Worm (Caenorhabditis elegans) whole organism, L2 larva: Measurements from ENCODE around the gene T12B3.3.
A peak's percentile ranks its signal among the peaks of the same experiment; 100 is the strongest.

ENCODE experiments used
- R02D3.7 ChIP-seq: fragments of 150-350 bp; optimal IDR thresholded peaks from 2 replicates; lab custom pipeline; 2014; ENCODE audit warnings: missing biosample characterization, missing genetic modification characterization
- Y55F3AM.14 ChIP-seq: fragments of 200-800 bp; sonication (Bioruptor generic); optimal IDR thresholded peaks from 2 replicates; lab custom pipeline; 2018; ENCODE audit warnings: mild to moderate bottlenecking, missing genetic modification characterization, missing compliant biosample characterization
- ama-1 ChIP-seq: fragments of 150-350 bp; optimal IDR thresholded peaks from 2 replicates; lab custom pipeline; 2018; ENCODE audit warnings: inconsistent platforms
- blmp-1 ChIP-seq: sonication (generic microtip); optimal IDR thresholded peaks from 2 replicates; lab custom pipeline; 2017; ENCODE audit warnings: missing genetic modification characterization, mild to moderate bottlenecking, missing compliant biosample characterization, antibody characterized with exemption, moderate library complexity; ENCODE audit not compliant: insufficient read depth
- ceh-16 ChIP-seq: fragments of 150-350 bp; optimal IDR thresholded peaks from 2 replicates; lab custom pipeline; 2014; ENCODE audit warnings: missing biosample characterization, missing genetic modification characterization
- ceh-82 ChIP-seq: fragments of 150-350 bp; optimal IDR thresholded peaks from 2 replicates; lab custom pipeline; 2014; ENCODE audit warnings: missing biosample characterization, missing genetic modification characterization
- dmd-4 ChIP-seq: sonication (generic microtip); optimal IDR thresholded peaks from 2 replicates; lab custom pipeline; 2017; ENCODE audit warnings: missing biosample characterization, missing genetic modification characterization
- elt-1 ChIP-seq: fragments of 150-350 bp; optimal IDR thresholded peaks from 2 replicates; lab custom pipeline; 2014; ENCODE audit warnings: missing biosample characterization, missing genetic modification characterization
- elt-3 ChIP-seq: sonication (generic microtip); optimal IDR thresholded peaks from 2 replicates; lab custom pipeline; 2017; ENCODE audit warnings: missing biosample characterization, missing genetic modification characterization
- gmeb-1 ChIP-seq: fragments of 150-350 bp; optimal IDR thresholded peaks from 2 replicates; lab custom pipeline; 2014; ENCODE audit warnings: missing biosample characterization, missing genetic modification characterization
- lin-11 ChIP-seq: fragments of 150-350 bp; sonication (generic microtip); optimal IDR thresholded peaks from 2 replicates; lab custom pipeline; 2014; ENCODE audit warnings: missing biosample characterization, missing genetic modification characterization, inconsistent platforms, mixed read lengths
- lin-13 ChIP-seq: fragments of 150-350 bp; optimal IDR thresholded peaks from 2 replicates; lab custom pipeline; 2014; ENCODE audit warnings: missing biosample characterization, missing genetic modification reagents, missing genetic modification characterization
- lsy-2 ChIP-seq, 2 experiments: fragments of 150-350 bp in 1 of 2; sonication (generic microtip) in 1 of 2; optimal IDR thresholded peaks; 2 replicates each; lab custom pipeline; 2014 to 2017; ENCODE audit warnings: missing biosample characterization in 2 of 2, missing genetic modification characterization in 2 of 2
- mab-5 ChIP-seq: fragments of 150-350 bp; optimal IDR thresholded peaks from 2 replicates; lab custom pipeline; 2014; ENCODE audit warnings: missing biosample characterization, missing genetic modification characterization
- mbf-1 ChIP-seq: sonication (generic microtip); optimal IDR thresholded peaks from 2 replicates; lab custom pipeline; 2017; ENCODE audit warnings: missing biosample characterization, missing genetic modification characterization
- mdl-1 ChIP-seq, 2 experiments: fragments of 150-350 bp in 1 of 2; sonication (generic microtip) in 1 of 2; optimal IDR thresholded peaks; 2 replicates each; lab custom pipeline; 2017; ENCODE audit warnings: missing biosample characterization in 2 of 2, missing genetic modification characterization in 2 of 2
- nhr-10 ChIP-seq: sonication (generic microtip); optimal IDR thresholded peaks from 2 replicates; lab custom pipeline; 2017; ENCODE audit warnings: missing biosample characterization, missing genetic modification characterization
- nhr-21 ChIP-seq: fragments of 150-350 bp; optimal IDR thresholded peaks from 2 replicates; lab custom pipeline; 2014; ENCODE audit warnings: missing biosample characterization, missing genetic modification characterization
- nhr-23 ChIP-seq: fragments of 150-350 bp; optimal IDR thresholded peaks from 2 replicates; lab custom pipeline; 2014; ENCODE audit warnings: missing biosample characterization, missing genetic modification reagents, missing genetic modification characterization
- nhr-237 ChIP-seq: fragments of 150-350 bp; optimal IDR thresholded peaks from 2 replicates; lab custom pipeline; 2014; ENCODE audit warnings: missing biosample characterization, missing genetic modification characterization
- nhr-25 ChIP-seq: fragments of 150-350 bp; sonication (generic microtip); optimal IDR thresholded peaks from 3 replicates; lab custom pipeline; 2014; ENCODE audit warnings: missing biosample characterization, missing genetic modification characterization
- nhr-6 ChIP-seq: fragments of 150-350 bp; optimal IDR thresholded peaks from 2 replicates; lab custom pipeline; 2014; ENCODE audit warnings: missing biosample characterization, missing genetic modification characterization
- nhr-77 ChIP-seq: fragments of 150-350 bp; optimal IDR thresholded peaks from 2 replicates; lab custom pipeline; 2014; ENCODE audit warnings: missing biosample characterization, missing genetic modification characterization
- peb-1 ChIP-seq: fragments of 150-350 bp; optimal IDR thresholded peaks from 2 replicates; lab custom pipeline; 2014; ENCODE audit warnings: missing biosample characterization, missing genetic modification characterization
- sem-4 ChIP-seq: fragments of 150-350 bp; optimal IDR thresholded peaks from 2 replicates; lab custom pipeline; 2014; ENCODE audit warnings: missing biosample characterization, missing genetic modification reagents, missing genetic modification characterization
- skn-1 ChIP-seq: sonication (generic microtip); optimal IDR thresholded peaks from 2 replicates; lab custom pipeline; 2017; ENCODE audit warnings: missing biosample characterization, missing genetic modification characterization
- sma-3 ChIP-seq: sonication (generic microtip); optimal IDR thresholded peaks from 2 replicates; lab custom pipeline; 2016; ENCODE audit warnings: missing genetic modification reagents, missing genetic modification characterization, missing compliant biosample characterization
- sma-9 ChIP-seq, 2 experiments: fragments of 150-350 bp in 1 of 2; sonication (generic microtip) in 1 of 2; optimal IDR thresholded peaks; 2 replicates each; lab custom pipeline; 2014 to 2016; ENCODE audit warnings: missing genetic modification characterization in 2 of 2, mild to moderate bottlenecking in 1 of 2, missing biosample characterization in 1 of 2, missing compliant biosample characterization in 1 of 2, missing genetic modification reagents in 1 of 2, moderate library complexity in 1 of 2
- unc-39 ChIP-seq: fragments of 150-350 bp; optimal IDR thresholded peaks from 2 replicates; lab custom pipeline; 2014; ENCODE audit warnings: missing biosample characterization, missing genetic modification characterization
- unc-55 ChIP-seq: fragments of 150-350 bp; sonication (generic microtip); optimal IDR thresholded peaks from 3 replicates; lab custom pipeline; 2014; ENCODE audit warnings: missing biosample characterization, missing genetic modification reagents, missing genetic modification characterization
- unc-62 ChIP-seq: fragments of 150-350 bp; optimal IDR thresholded peaks from 2 replicates; lab custom pipeline; 2014; ENCODE audit warnings: missing biosample characterization, missing genetic modification reagents, missing genetic modification characterization
- zag-1 ChIP-seq: fragments of 150-350 bp; optimal IDR thresholded peaks from 2 replicates; lab custom pipeline; 2014; ENCODE audit warnings: missing biosample characterization, missing genetic modification characterization
- ztf-11 ChIP-seq: sonication (generic microtip); optimal IDR thresholded peaks from 2 replicates; lab custom pipeline; 2017; ENCODE audit warnings: missing biosample characterization, missing genetic modification characterization

Gene T12B3.3

ce11 chrIV:7407301-7407700 lies 32.4 kb downstream of the T12B3.3 start:
- TF ChIP-seq nhr-237 (tag; lab: Kevin White, UChicago) = no peak
- TF ChIP-seq ztf-11 (tag; lab: Kevin White, UChicago) = no peak
- no peak for TF ChIP-seq nhr-21 (tag; lab: Kevin White, UChicago)
- no peak for TF ChIP-seq R02D3.7 (tag; lab: Kevin White, UChicago)
- TF ChIP-seq lin-11 (tag; lab: Kevin White, UChicago) = no peak
- no peak for TF ChIP-seq gmeb-1 (tag; lab: Kevin White, UChicago)
- TF ChIP-seq mab-5 (tag; lab: Kevin White, UChicago) = no peak
- no peak for TF ChIP-seq unc-62
- TF ChIP-seq elt-1 (tag; lab: Kevin White, UChicago) = no peak
- TF ChIP-seq elt-3 (tag; lab: Kevin White, UChicago) = no peak
- no peak for TF ChIP-seq blmp-1
- TF ChIP-seq skn-1 (tag; lab: Kevin White, UChicago) = no peak
- no peak for TF ChIP-seq dmd-4 (tag; lab: Kevin White, UChicago)
- TF ChIP-seq sma-9 (GFP tag; optimal IDR thresholded peaks at IDR 0.05; lab: Kevin White, UChicago) = no peak
- no peak for TF ChIP-seq sma-9 (tag; optimal IDR thresholded peaks at IDR 0.05; lab: Kevin White, UChicago)
- no peak for TF ChIP-seq unc-39
- TF ChIP-seq lsy-2 (tag; optimal IDR thresholded peaks at IDR 0.05; lab: Kevin White, UChicago) = no peak

ce11 chrIV:7413573-7413972 lies 38.6 kb downstream of the T12B3.3 start:
- TF ChIP-seq sem-4 (tag; lab: Kevin White, UChicago) (no peak), ceh-82 (tag; lab: Kevin White, UChicago) (no peak)

ce11 chrIV:7414163-7414562 lies 39.2 kb downstream of the T12B3.3 start:
- no peak for TF ChIP-seq peb-1 (tag; lab: Kevin White, UChicago)
- peak; percentile 48 for TF ChIP-seq unc-55 (GFP tag; lab: Kevin White, UChicago)
- TF ChIP-seq nhr-21 (tag; lab: Kevin White, UChicago) = no peak
- TF ChIP-seq mbf-1 (tag; lab: Kevin White, UChicago) = no peak
- TF ChIP-seq nhr-77 (tag; lab: Kevin White, UChicago) = no peak
- TF ChIP-seq, all 48 proteins: peak for 1

ce11 chrIV:7418818-7419217 lies 43.9 kb downstream of the T12B3.3 start, which contains the start of gene B0496.6:
B0496.6 (plus strand) TSS chrIV:7419118.
- TF ChIP-seq zag-1 (no peak), lin-11 (tag; lab: Kevin White, UChicago) (no peak), ceh-16 (tag; lab: Kevin White, UChicago) (no peak), sma-3 (GFP tag; lab: Kevin White, UChicago) (no peak), nhr-10 (tag; lab: Kevin White, UChicago) (no peak), nhr-23 (no peak), mab-5 (tag; lab: Kevin White, UChicago) (no peak), lin-13 (GFP tag; lab: Kevin White, UChicago) (no peak), mdl-1 (tag; optimal IDR thresholded peaks at IDR 0.05; lab: Kevin White, UChicago) (no peak), lsy-2 (tag; optimal IDR thresholded peaks at IDR 0.05; lab: Kevin White, UChicago) (no peak), nhr-25 (tag; lab: Kevin White, UChicago) (no peak), sem-4 (tag; lab: Kevin White, UChicago) (no peak), nhr-237 (tag; lab: Kevin White, UChicago) (no peak), Y55F3AM.14 (GFP tag; lab: Kevin White, UChicago) (no peak), elt-3 (tag; lab: Kevin White, UChicago) (no peak), ama-1 (lab: Kevin White, UChicago) (no peak), unc-55 (GFP tag; lab: Kevin White, UChicago) (no peak)
- TF ChIP-seq, all 48 proteins: peak for 0

- TF ChIP-seq lin-13 (GFP tag; lab: Kevin White, UChicago) (no peak), unc-39 (no peak), ama-1 (lab: Kevin White, UChicago) (no peak), blmp-1 (no peak), mab-5 (tag; lab: Kevin White, UChicago) (no peak), nhr-6 (no peak)
Observed at ce11 chrIV:7420913-7421312, 46.0 kb downstream of the T12B3.3 start, which contains the start of gene srtx-1. srtx-1 (plus strand) TSS chrIV:7421213.
